Worm (Caenorhabditis elegans): ENCODE results near the gene fbxa-209.

DNA sequence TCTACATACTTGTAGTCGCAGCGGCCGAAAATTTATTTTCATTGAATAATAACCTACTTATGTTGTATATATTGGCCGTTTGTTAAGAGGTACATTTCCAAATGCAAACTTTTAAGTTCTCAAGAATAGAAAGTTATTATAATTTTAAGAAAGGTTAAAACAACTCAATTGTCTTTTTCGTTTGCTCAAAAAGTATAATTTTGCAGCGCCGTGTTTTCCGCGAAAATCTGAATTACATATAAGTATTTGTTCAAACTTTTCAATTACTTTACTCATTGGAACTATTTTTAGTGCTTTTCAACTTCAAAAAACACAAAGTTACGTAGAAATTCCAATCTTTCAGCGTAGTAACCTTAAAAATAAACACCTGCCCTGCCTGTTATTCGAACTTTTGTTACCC, 18.6 kb upstream of the fbxa-209 start, which contains the start of gene srh-239:
- no peak for TF ChIP-seq hmg-4 (GFP tag; optimal IDR thresholded peaks at IDR 0.05)
- TF ChIP-seq ets-7 (tag; optimal IDR thresholded peaks at IDR 0.05): no peak
- no peak for TF ChIP-seq ceh-36 (tag; optimal IDR thresholded peaks at IDR 0.05)
- TF ChIP-seq ama-1 (optimal IDR thresholded peaks at IDR 0.05): no peak
- TF ChIP-seq F13C5.2 (tag; optimal IDR thresholded peaks at IDR 0.05): no peak
- TF ChIP-seq pes-1 (GFP tag; IDR thresholded peaks at IDR 0.05): no peak

All from whole organism, early embryonic.